Fruit fly (Drosophila melanogaster) ovary, adult (tissue): ENCODE results near the gene CG31174.

Experiments used
- CG17801 ChIP-seq: fragments of 200-800 bp; optimal IDR thresholded peaks from 2 replicates; lab custom pipeline; 2019; ENCODE audit warnings: missing biosample characterization, mild to moderate bottlenecking, missing genetic modification characterization, moderate library complexity; ENCODE audit not compliant: partially characterized antibody

Gene CG31174

DNA sequence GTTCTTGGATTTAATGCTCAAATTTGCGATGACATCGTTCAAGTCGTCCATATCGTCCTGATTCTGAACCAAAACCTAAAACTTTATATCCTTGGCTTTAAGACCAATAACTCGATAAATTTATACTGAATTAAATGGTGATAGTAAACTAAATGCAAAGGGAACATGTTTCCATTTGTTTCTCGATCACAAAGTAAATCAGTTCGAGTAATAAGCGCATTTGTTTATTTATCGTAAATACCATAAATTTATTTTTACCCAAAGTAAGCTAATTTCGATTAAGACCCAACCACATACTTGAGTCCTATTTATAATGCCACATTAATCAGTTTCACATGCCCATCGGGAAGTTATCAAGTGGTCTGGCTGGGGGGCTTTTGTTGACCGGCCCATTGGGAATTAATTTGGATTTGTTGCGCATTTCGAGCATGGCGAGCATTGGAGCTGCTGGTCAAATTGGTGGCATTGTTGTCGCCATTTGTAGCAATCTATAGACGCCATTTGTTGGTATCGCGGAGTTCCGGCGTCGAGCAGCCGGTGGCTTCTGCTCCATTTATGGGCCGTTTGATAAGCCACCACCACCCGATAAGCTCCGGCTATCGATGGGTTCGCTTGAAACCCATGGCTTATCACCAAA lies at the start of gene CG31174:
Gene CG31174 (minus strand): TSS at position 51 of the 637 bp plus-strand sequence.
- no peak for TF ChIP-seq CG17801 (GFP tag; lab: Kevin White, UChicago)

dm6 chr3R:21916987-21917386 lies 47.7 kb upstream of the CG31174 start:
- TF ChIP-seq CG17801 (GFP tag; lab: Kevin White, UChicago) = no peak

dm6 chr3R:21913447-21913846 lies 44.1 kb upstream of the CG31174 start, which contains the start of gene Qsox2:
Gene Qsox2 (plus strand): TSS chr3R:21913747.
- TF ChIP-seq CG17801 (GFP tag; lab: Kevin White, UChicago) = no peak

dm6 chr3R:21911516-21911915 lies 42.2 kb upstream of the CG31174 start, which contains the start of gene Qsox3:
Gene Qsox3 (plus strand): TSS chr3R:21911816.
- no peak for TF ChIP-seq CG17801 (GFP tag; lab: Kevin White, UChicago)

DNA sequence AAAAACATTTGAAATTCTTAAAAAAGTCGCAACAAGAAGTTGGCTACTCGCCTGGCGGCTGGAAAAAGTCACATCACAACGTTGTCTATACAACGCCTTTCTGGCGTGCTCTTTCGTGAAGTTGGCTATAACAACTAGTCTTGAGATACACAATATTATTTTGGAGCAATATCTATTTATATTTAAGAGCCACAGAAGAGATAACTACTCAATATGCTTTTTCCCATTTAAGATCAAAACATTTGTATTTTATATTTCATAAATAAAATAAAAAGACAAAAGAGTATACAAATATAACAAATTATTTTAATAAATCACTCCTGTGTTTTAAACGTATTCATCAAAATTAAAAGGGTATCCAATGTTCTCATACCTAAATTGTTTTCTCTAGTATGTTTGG lies 37.6 kb upstream of the CG31174 start:
- TF ChIP-seq CG17801 (GFP tag; lab: Kevin White, UChicago) = no peak

DNA sequence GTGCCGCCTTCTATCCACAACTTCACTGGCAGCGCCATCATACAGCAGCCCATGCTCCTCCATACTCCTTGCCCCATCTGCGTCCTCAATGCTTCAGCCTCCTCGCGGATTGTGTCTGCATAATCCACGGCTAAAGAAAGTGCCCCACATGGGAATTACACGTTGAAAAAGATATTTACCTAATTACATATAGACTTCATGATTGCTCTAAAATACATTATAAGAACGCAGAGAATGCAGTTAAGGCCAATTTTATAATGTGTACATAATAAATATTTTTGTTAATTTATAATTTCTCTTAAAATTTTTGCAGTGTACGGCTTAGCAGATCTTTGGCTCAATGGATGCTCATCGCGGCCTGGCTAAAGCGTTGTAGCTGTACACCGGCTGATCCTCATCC lies 36.3 kb upstream of the CG31174 start:
- TF ChIP-seq CG17801 (GFP tag; lab: Kevin White, UChicago) = no peak

- no peak for TF ChIP-seq CG17801 (GFP tag; lab: Kevin White, UChicago)
Observed at dm6 chr3R:21904345-21904744, 35.0 kb upstream of the CG31174 start.

DNA sequence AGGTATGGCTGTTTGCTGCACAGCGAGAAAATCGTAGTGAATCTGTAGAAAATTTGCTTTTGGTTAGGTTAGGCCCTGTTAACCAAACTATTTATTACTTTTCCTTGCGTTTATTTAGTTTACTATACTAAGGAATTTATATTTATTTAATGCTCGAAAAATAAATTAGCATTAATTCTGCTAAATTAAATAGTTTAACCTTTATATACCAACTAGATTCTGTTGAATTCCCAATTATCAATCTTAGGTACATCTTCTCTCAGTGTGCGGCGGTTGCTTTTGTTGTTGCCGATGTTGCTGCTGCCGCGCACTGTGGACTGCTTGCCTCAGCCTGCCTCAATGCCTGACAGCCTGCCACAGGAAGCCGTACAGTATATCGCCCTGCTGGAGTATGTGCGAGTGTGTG lies 29.9 kb upstream of the CG31174 start:
- no peak for TF ChIP-seq CG17801 (GFP tag; lab: Kevin White, UChicago)

DNA sequence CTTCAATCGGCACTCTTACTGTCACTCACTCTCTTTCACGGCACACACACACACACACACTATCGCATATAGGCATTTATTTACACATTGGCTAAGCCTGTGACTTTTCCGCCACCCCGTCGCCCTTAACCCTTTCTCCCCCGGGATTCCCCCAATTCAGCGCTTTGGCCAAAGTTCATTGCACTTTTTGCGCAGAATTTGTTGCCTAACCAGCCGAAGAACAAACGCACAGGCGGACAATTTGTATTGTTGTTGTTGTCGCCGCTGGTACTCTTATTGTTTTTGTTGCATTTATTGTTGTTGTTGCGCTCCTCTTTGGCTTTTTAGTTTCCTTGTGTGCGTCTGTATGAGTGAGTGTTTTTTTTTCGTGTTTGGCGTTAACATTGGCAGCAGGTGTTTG lies 29.4 kb upstream of the CG31174 start:
- no peak for TF ChIP-seq CG17801 (GFP tag; lab: Kevin White, UChicago)

- TF ChIP-seq CG17801 (GFP tag; lab: Kevin White, UChicago) = peak; percentile 49
Observed at dm6 chr3R:21897565-21897964, 28.3 kb upstream of the CG31174 start.

- no peak for TF ChIP-seq CG17801 (GFP tag; lab: Kevin White, UChicago)
Observed at dm6 chr3R:21895961-21896875, 26.9 kb upstream of the CG31174 start.

- TF ChIP-seq CG17801 (GFP tag; lab: Kevin White, UChicago) = no peak
Observed at dm6 chr3R:21893929-21894328, 24.6 kb upstream of the CG31174 start.

dm6 chr3R:21892450-21892849 lies 23.1 kb upstream of the CG31174 start:
- no peak for TF ChIP-seq CG17801 (GFP tag; lab: Kevin White, UChicago)

dm6 chr3R:21890739-21891138 lies 21.4 kb upstream of the CG31174 start:
- TF ChIP-seq CG17801 (GFP tag; lab: Kevin White, UChicago) = no peak

- no peak for TF ChIP-seq CG17801 (GFP tag; lab: Kevin White, UChicago)
Observed at dm6 chr3R:21889945-21890344, 20.6 kb upstream of the CG31174 start.
